Worm (Caenorhabditis elegans) whole organism, early embryonic: ENCODE data around the gene aptf-3.

ENCODE experiments used
- aly-1 ChIP-seq: sonication (generic microtip); optimal IDR thresholded peaks from 2 replicates; lab custom pipeline; 2016; ENCODE audit warnings: missing genetic modification characterization, missing compliant biosample characterization
- ama-1 ChIP-seq: fragments of 150-350 bp; optimal IDR thresholded peaks from 2 replicates; lab custom pipeline; 2014
- ets-7 ChIP-seq: sonication (generic microtip); optimal IDR thresholded peaks from 2 replicates; lab custom pipeline; 2016; ENCODE audit warnings: missing genotype, missing genetic modification characterization, missing compliant biosample characterization
- sea-1 ChIP-seq: fragments of 200-800 bp; sonication (Bioruptor generic); conservative IDR thresholded peaks from 2 replicates; pipeline ENCODE4 v1.3.6; 2022; ENCODE audit warnings: missing genetic modification characterization, missing compliant biosample characterization
- tbx-37 ChIP-seq: fragments of 200-800 bp; sonication (Bioruptor generic); conservative IDR thresholded peaks from 2 replicates; pipeline ENCODE4 v1.3.6; 2022; ENCODE audit warnings: missing genetic modification reagents, missing genetic modification characterization, missing compliant biosample characterization

DNA sequence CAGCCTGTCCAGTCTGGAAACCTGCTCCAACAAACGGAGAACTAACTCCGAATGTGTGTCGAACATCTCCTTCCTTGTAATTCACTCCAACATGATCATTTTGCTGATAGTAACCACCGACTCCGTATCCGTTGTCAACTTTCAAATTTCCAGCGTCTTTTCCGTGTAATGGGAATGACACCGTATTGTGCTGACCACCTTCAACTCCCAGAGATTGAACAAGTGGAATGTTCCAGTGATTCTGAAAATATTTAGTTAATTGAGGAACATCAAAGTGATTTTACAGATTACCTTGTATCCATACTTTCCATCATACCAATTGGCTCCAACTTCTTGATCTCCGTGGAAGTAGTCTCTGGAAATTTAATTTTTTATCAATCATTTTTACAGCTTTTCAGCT lies 33.9 kb downstream of the aptf-3 start:
- no peak for TF ChIP-seq aly-1 (tag; lab: Kevin White, UChicago)
- no peak for TF ChIP-seq tbx-37 (GFP tag; lab: Robert Waterston, UW)
- TF ChIP-seq ama-1 (lab: Kevin White, UChicago) = no peak
- TF ChIP-seq ets-7 (tag; lab: Kevin White, UChicago) = no peak
- no peak for TF ChIP-seq sea-1 (GFP tag; lab: Robert Waterston, UW)
